Worm (Caenorhabditis elegans): Measurements from ENCODE around the gene ZK228.13.

DNA sequence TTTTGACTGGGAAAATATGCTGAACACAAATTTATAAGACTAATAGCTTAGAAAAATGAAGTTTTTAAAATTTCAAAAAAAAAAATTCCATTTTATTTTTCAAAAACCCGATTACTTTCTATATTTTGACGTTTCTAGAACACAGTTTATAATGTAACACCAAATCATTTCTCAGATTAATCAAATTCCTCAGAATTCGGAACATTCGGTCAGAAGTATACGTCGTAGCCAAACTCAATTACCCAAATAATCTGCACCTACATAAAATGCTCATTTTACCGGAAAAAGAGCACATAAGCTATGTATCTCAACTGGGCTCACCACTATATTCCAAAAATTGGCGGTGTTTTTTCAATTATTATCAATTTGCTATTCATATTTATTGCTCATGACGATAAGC is 47.2 kb downstream of the ZK228.13 start, which contains the start of gene srj-26:
- TF ChIP-seq jun-1 (tag; optimal IDR thresholded peaks at IDR 0.05) (no peak), nhr-76 (tag; optimal IDR thresholded peaks at IDR 0.05) (no peak), fkh-10 (GFP tag; optimal IDR thresholded peaks at IDR 0.05) (no peak), nhr-77 (tag; optimal IDR thresholded peaks at IDR 0.05) (no peak), skn-1 (tag; optimal IDR thresholded peaks at IDR 0.05) (no peak), pha-4 (GFP tag; IDR thresholded peaks at IDR 0.05) (no peak), pha-4 (tag; optimal IDR thresholded peaks at IDR 0.05) (no peak), hlh-30 (tag; optimal IDR thresholded peaks at IDR 0.05; ENCODE audit: insufficient read depth) (no peak), fos-1 (tag; optimal IDR thresholded peaks at IDR 0.05) (no peak), egl-27 (tag; optimal IDR thresholded peaks at IDR 0.05) (no peak), mep-1 (tag; optimal IDR thresholded peaks at IDR 0.05) (no peak)
